Worm (Caenorhabditis elegans): ENCODE data around the gene apc-17.

The apc-17 gene

DNA sequence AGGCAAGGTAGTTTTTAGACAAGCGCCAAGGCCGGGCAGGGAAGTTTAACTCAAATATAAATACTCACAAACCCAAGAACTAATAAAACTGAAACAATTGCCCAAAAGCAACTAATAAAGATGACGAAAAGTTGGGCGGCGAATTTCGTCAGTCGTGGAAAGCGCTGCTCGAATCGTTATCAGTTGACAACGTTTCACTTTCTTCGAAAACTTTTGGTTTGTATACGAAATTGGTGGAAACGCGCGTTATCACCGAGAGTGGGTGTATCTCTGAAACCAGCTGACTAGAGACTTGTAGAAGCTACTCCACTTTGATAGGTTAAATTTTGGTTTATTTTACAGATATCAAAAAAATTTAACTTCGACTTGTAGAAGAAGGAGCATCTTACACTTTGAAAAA, 45.2 kb downstream of the apc-17 start:
- TF ChIP-seq elt-2 (tag; optimal IDR thresholded peaks at IDR 0.05) (peak; percentile 83), mdl-1 (tag; optimal IDR thresholded peaks at IDR 0.05) (no peak)

ce11 chrII:11153800-11154199, 45.9 kb downstream of the apc-17 start:
- TF ChIP-seq eor-1 (tag; optimal IDR thresholded peaks at IDR 0.05): no peak
- TF ChIP-seq ceh-28 (tag; optimal IDR thresholded peaks at IDR 0.05): no peak
- TF ChIP-seq ztf-4 (tag; optimal IDR thresholded peaks at IDR 0.05): no peak
- peak; percentile 91 for TF ChIP-seq elt-2 (tag; optimal IDR thresholded peaks at IDR 0.05)
- no peak for TF ChIP-seq lin-15B (tag; optimal IDR thresholded peaks at IDR 0.05)
- TF ChIP-seq mdl-1 (tag; optimal IDR thresholded peaks at IDR 0.05): no peak
- TF ChIP-seq lsy-12 (tag; optimal IDR thresholded peaks at IDR 0.05): no peak
- TF ChIP-seq ZK546.5 (tag; optimal IDR thresholded peaks at IDR 0.05): no peak
- TF ChIP-seq nhr-12 (tag; optimal IDR thresholded peaks at IDR 0.05): no peak
- TF ChIP-seq mml-1 (tag; optimal IDR thresholded peaks at IDR 0.05): no peak
- TF ChIP-seq jun-1 (tag; optimal IDR thresholded peaks at IDR 0.05): peak; percentile 40
- peak; percentile 18 for TF ChIP-seq skn-1 (tag; optimal IDR thresholded peaks at IDR 0.05)
- no peak for TF ChIP-seq nhr-28 (tag; optimal IDR thresholded peaks at IDR 0.05)
- peak; percentile 48 for TF ChIP-seq pha-4 (tag; optimal IDR thresholded peaks at IDR 0.05)
- no peak for TF ChIP-seq pqm-1 (tag; optimal IDR thresholded peaks at IDR 0.05)

ce11 chrII:11154957-11155356, 47.0 kb downstream of the apc-17 start:
- no peak for TF ChIP-seq ceh-28 (tag; optimal IDR thresholded peaks at IDR 0.05)
- peak; percentile 71 for TF ChIP-seq elt-2 (tag; optimal IDR thresholded peaks at IDR 0.05)

- TF ChIP-seq nhr-28 (tag; optimal IDR thresholded peaks at IDR 0.05) (no peak), hmg-11 (tag; optimal IDR thresholded peaks at IDR 0.05) (no peak), daf-12 (tag; optimal IDR thresholded peaks at IDR 0.05) (no peak), lin-39 (tag; optimal IDR thresholded peaks at IDR 0.05) (no peak), elt-2 (tag; optimal IDR thresholded peaks at IDR 0.05) (peak; percentile 60), nhr-11 (tag; optimal IDR thresholded peaks at IDR 0.05) (no peak), nhr-76 (tag; optimal IDR thresholded peaks at IDR 0.05) (no peak), nhr-67 (tag; optimal IDR thresholded peaks at IDR 0.05) (no peak)
Observed at ce11 chrII:11155400-11155799, 47.5 kb downstream of the apc-17 start.

DNA sequence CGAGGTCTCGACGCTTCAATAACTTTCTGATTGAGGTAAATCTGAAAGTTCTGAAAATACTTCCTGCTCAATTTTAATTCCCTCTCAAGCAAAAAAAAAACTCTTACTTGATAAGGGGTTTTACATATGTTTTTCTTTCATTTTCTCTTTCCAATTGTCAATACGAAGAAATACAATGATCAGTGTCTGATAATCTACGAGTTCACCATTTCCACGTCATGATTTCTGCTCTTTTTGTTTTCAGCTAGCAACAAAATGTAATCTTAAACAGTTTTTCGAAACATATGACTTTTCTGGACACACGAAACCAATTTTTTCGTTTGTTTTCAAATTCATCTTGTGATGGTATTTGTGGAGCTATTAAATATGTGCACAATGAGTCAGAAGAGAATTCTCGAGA, 48.2 kb downstream of the apc-17 start:
- TF ChIP-seq elt-2 (tag; optimal IDR thresholded peaks at IDR 0.05) (peak; percentile 53), pha-4 (tag; optimal IDR thresholded peaks at IDR 0.05) (peak; percentile 65), jun-1 (tag; optimal IDR thresholded peaks at IDR 0.05) (peak; percentile 18), fos-1 (tag; optimal IDR thresholded peaks at IDR 0.05) (no peak), ZK546.5 (tag; optimal IDR thresholded peaks at IDR 0.05) (no peak)

DNA sequence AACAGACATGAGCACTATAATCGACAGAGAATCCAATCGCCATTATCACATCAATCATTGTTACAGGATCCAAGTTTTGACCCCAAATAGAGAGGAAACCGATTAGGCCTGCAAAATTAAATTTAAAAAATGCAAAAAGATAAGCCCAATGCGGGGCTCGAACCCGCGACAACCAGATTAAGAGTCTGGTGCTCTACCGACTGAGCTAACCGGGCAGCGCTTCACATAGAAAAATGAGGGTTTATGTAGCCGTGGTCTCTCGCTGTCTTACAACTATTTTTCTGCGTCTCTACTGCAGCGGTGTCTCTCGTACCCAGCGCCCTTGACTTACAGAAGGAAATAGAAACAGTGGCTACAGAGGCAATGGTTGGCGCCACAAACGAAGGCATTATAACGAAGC, 49.7 kb downstream of the apc-17 start:
- TF ChIP-seq pha-4 (tag; optimal IDR thresholded peaks at IDR 0.05) (peak; percentile 12), jun-1 (tag; optimal IDR thresholded peaks at IDR 0.05) (peak; percentile 32), egl-5 (tag; optimal IDR thresholded peaks at IDR 0.05) (no peak), ceh-16 (tag; optimal IDR thresholded peaks at IDR 0.05) (no peak), aly-2 (tag; optimal IDR thresholded peaks at IDR 0.05) (no peak), fos-1 (tag; optimal IDR thresholded peaks at IDR 0.05) (no peak), mml-1 (tag; optimal IDR thresholded peaks at IDR 0.05) (no peak), tbx-2 (tag; optimal IDR thresholded peaks at IDR 0.05) (no peak), daf-12 (tag; optimal IDR thresholded peaks at IDR 0.05) (no peak), nhr-67 (tag; optimal IDR thresholded peaks at IDR 0.05) (no peak), nhr-25 (tag; optimal IDR thresholded peaks at IDR 0.05) (peak; percentile 42), ztf-4 (tag; optimal IDR thresholded peaks at IDR 0.05) (no peak), zag-1 (tag; optimal IDR thresholded peaks at IDR 0.05) (no peak), elt-1 (tag; optimal IDR thresholded peaks at IDR 0.05) (no peak), hmg-11 (tag; optimal IDR thresholded peaks at IDR 0.05) (peak; percentile 77), elt-2 (tag; optimal IDR thresholded peaks at IDR 0.05) (peak; percentile 56), ceh-82 (tag; optimal IDR thresholded peaks at IDR 0.05) (peak; percentile 12), lin-15B (tag; optimal IDR thresholded peaks at IDR 0.05) (no peak), unc-39 (tag; optimal IDR thresholded peaks at IDR 0.05) (no peak), egl-27 (tag; optimal IDR thresholded peaks at IDR 0.05) (no peak), nhr-28 (tag; optimal IDR thresholded peaks at IDR 0.05) (no peak), lsy-12 (tag; optimal IDR thresholded peaks at IDR 0.05) (no peak), mdl-1 (tag; optimal IDR thresholded peaks at IDR 0.05) (no peak), nhr-77 (tag; optimal IDR thresholded peaks at IDR 0.05) (no peak), ZK546.5 (tag; optimal IDR thresholded peaks at IDR 0.05) (no peak), ztf-11 (tag; optimal IDR thresholded peaks at IDR 0.05) (no peak), nhr-23 (tag; optimal IDR thresholded peaks at IDR 0.05) (no peak), eor-1 (tag; optimal IDR thresholded peaks at IDR 0.05) (no peak), ceh-9 (tag; optimal IDR thresholded peaks at IDR 0.05) (no peak), nhr-43 (tag; optimal IDR thresholded peaks at IDR 0.05; ENCODE audit: poor library complexity, severe bottlenecking) (peak; percentile 33), lin-39 (tag; optimal IDR thresholded peaks at IDR 0.05) (peak; percentile 58), skn-1 (tag; optimal IDR thresholded peaks at IDR 0.05) (no peak), nhr-76 (tag; optimal IDR thresholded peaks at IDR 0.05) (no peak), fkh-10 (GFP tag; optimal IDR thresholded peaks at IDR 0.05) (no peak), nfya-1 (tag; optimal IDR thresholded peaks at IDR 0.05; ENCODE audit: insufficient read depth) (peak; percentile 42), fkh-2 (tag; optimal IDR thresholded peaks at IDR 0.05) (no peak), nhr-237 (tag; optimal IDR thresholded peaks at IDR 0.05) (no peak)

Measured in whole organism, L3 larva.